Worm (Caenorhabditis elegans): ENCODE results near the gene T12A2.3.

ce11 chrIII:6270277-6270676, 29.6 kb downstream of the T12A2.3 start, which contains the start of gene srg-3:
- TF ChIP-seq tbx-11 (GFP tag; IDR thresholded peaks at IDR 0.05) (no peak), hmbx-1 (tag; optimal IDR thresholded peaks at IDR 0.05) (no peak), hnd-1 (tag; optimal IDR thresholded peaks at IDR 0.05) (no peak), scrt-1 (GFP tag; IDR thresholded peaks at IDR 0.05) (no peak), flt-1 (GFP tag; IDR thresholded peaks at IDR 0.05) (no peak), ama-1 (optimal IDR thresholded peaks at IDR 0.05) (no peak)

Measured in whole organism, early embryonic.